Worm (Caenorhabditis elegans): ENCODE measurements around the gene cgef-1.
A peak's percentile ranks its signal among the peaks of the same experiment; 100 is the strongest.

ce11 chrX:2769685-2770084 is 2.2 kb upstream of the cgef-1 start, which contains the start of gene F55F1.2:
- TF ChIP-seq tbx-2 (tag; optimal IDR thresholded peaks at IDR 0.05) (no peak), fkh-10 (GFP tag; optimal IDR thresholded peaks at IDR 0.05) (no peak), lin-15B (tag; optimal IDR thresholded peaks at IDR 0.05) (no peak), lin-39 (tag; optimal IDR thresholded peaks at IDR 0.05) (peak; percentile 55), nhr-11 (tag; optimal IDR thresholded peaks at IDR 0.05) (no peak), nhr-43 (tag; optimal IDR thresholded peaks at IDR 0.05; ENCODE audit: poor library complexity, severe bottlenecking) (no peak)
